Fruit fly (Drosophila melanogaster) Kc167 (cell line): ENCODE data around the gene CG9391.

Experiments used
- Myc ChIP-seq: fragments of >200 bp; optimal IDR thresholded peaks from 2 replicates; lab custom pipeline; 2017; ENCODE audit warnings: missing external identifiers
- Sin3A ChIP-seq: fragments of >200 bp; optimal IDR thresholded peaks from 2 replicates; lab custom pipeline; 2018; ENCODE audit warnings: missing external identifiers
- h ChIP-seq: fragments of >200 bp; optimal IDR thresholded peaks from 3 replicates; lab custom pipeline; 2018; ENCODE audit warnings: missing external identifiers
- ttk ChIP-seq: sonication (Bioruptor generic); optimal IDR thresholded peaks from 2 replicates; lab custom pipeline; 2017; ENCODE audit warnings: missing external identifiers

dm6 chr3L:21230762-21231161 is 37.4 kb downstream of the CG9391 start:
- TF ChIP-seq Myc (no peak), ttk (lab: Kevin White, UChicago) (no peak), h (no peak), Sin3A (lab: Kevin White, UChicago) (no peak)
